Worm (Caenorhabditis elegans): ENCODE measurements around the gene Y39A1A.24.

DNA sequence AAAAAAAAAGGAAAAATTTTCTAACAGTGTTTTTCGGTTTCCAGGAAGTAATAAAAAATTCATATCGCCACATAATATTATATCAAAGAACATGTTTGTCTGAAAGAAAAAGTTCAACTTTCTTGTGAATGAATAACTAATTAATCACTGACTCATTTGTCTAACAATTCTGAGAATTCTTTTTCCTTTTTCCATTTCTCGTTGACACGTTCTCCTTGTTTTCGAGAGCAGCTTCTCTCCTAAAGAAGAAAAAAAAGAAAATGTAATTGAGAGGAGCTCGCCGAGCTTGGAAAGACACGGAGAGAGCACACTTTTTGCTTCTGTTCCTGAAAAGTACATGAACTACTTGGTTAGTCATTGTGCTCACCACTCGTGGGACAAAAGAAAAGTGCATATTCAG, 4.3 kb upstream of the Y39A1A.24 start:
- no peak for TF ChIP-seq F13C5.2 (tag; optimal IDR thresholded peaks at IDR 0.05)
- no peak for TF ChIP-seq hnd-1 (tag; optimal IDR thresholded peaks at IDR 0.05)
- TF ChIP-seq ama-1 (optimal IDR thresholded peaks at IDR 0.05) = no peak
- no peak for TF ChIP-seq aly-1 (tag; optimal IDR thresholded peaks at IDR 0.05)
- TF ChIP-seq tbx-37 (GFP tag; conservative IDR thresholded peaks at IDR 0.05) = no peak
